Worm (Caenorhabditis elegans): ENCODE results near the gene C29H12.6.

Gene C29H12.6

ce11 chrII:6132595-6132994, 14.5 kb upstream of the C29H12.6 start, which contains the start of gene abts-3:
abts-3 (plus strand) TSS chrII:6132895.
- no peak for TF ChIP-seq peb-1 (tag; optimal IDR thresholded peaks at IDR 0.05)
- TF ChIP-seq Y55F3AM.14 (GFP tag; optimal IDR thresholded peaks at IDR 0.05) = no peak
- no peak for TF ChIP-seq ztf-11 (tag; optimal IDR thresholded peaks at IDR 0.05)
- TF ChIP-seq lin-11 (tag; optimal IDR thresholded peaks at IDR 0.05) = no peak
- TF ChIP-seq crh-2 (tag; optimal IDR thresholded peaks at IDR 0.05) = no peak
- no peak for TF ChIP-seq egl-27 (tag; optimal IDR thresholded peaks at IDR 0.05)
- TF ChIP-seq mdl-1 (tag; optimal IDR thresholded peaks at IDR 0.05) = no peak
- TF ChIP-seq sma-9 (GFP tag; optimal IDR thresholded peaks at IDR 0.05) = no peak
- no peak for TF ChIP-seq sma-9 (tag; optimal IDR thresholded peaks at IDR 0.05)
- TF ChIP-seq unc-39 (tag; optimal IDR thresholded peaks at IDR 0.05) = no peak
- TF ChIP-seq nhr-12 (tag; optimal IDR thresholded peaks at IDR 0.05) = no peak
- TF ChIP-seq R02D3.7 (tag; optimal IDR thresholded peaks at IDR 0.05) = no peak
- no peak for TF ChIP-seq lsy-2 (tag; optimal IDR thresholded peaks at IDR 0.05)
- no peak for TF ChIP-seq zag-1 (tag; optimal IDR thresholded peaks at IDR 0.05)
- TF ChIP-seq ZK546.5 (tag; optimal IDR thresholded peaks at IDR 0.05) = no peak
- no peak for TF ChIP-seq nhr-21 (tag; optimal IDR thresholded peaks at IDR 0.05)
- no peak for TF ChIP-seq nhr-6 (tag; optimal IDR thresholded peaks at IDR 0.05)
- TF ChIP-seq gmeb-1 (tag; optimal IDR thresholded peaks at IDR 0.05) = no peak

- TF ChIP-seq nhr-21 (tag; optimal IDR thresholded peaks at IDR 0.05) (no peak), elt-1 (tag; optimal IDR thresholded peaks at IDR 0.05) (no peak)
Measured at ce11 chrII:6125259-6125658, 7.2 kb upstream of the C29H12.6 start, which contains the start of gene rars-2. rars-2 (plus strand) TSS chrII:6125559.

ce11 chrII:6123513-6123912, 5.5 kb upstream of the C29H12.6 start, which contains the start of gene C29H12.2:
C29H12.2 (plus strand) TSS chrII:6123809.
- TF ChIP-seq C34F6.9 (tag; optimal IDR thresholded peaks at IDR 0.05) (peak; percentile 30), nhr-129 (tag; optimal IDR thresholded peaks at IDR 0.05) (peak; percentile 41), nhr-11 (tag; optimal IDR thresholded peaks at IDR 0.05) (no peak)

- TF ChIP-seq lsy-2 (tag; optimal IDR thresholded peaks at IDR 0.05) = peak in 1 of 2 experiments; percentile 18
- TF ChIP-seq unc-55 (GFP tag; optimal IDR thresholded peaks at IDR 0.05) = peak; percentile 54
- TF ChIP-seq crh-2 (tag; optimal IDR thresholded peaks at IDR 0.05) = no peak
- no peak for TF ChIP-seq lin-39 (tag; optimal IDR thresholded peaks at IDR 0.05)
- no peak for TF ChIP-seq ztf-11 (tag; optimal IDR thresholded peaks at IDR 0.05)
- no peak for TF ChIP-seq elt-1 (tag; optimal IDR thresholded peaks at IDR 0.05)
- peak; percentile 60 for TF ChIP-seq C34F6.9 (tag; optimal IDR thresholded peaks at IDR 0.05)
- no peak for TF ChIP-seq nhr-10 (tag; optimal IDR thresholded peaks at IDR 0.05)
- TF ChIP-seq nhr-237 (tag; optimal IDR thresholded peaks at IDR 0.05) = no peak
- peak; percentile 78 for TF ChIP-seq fos-1 (tag; optimal IDR thresholded peaks at IDR 0.05)
- TF ChIP-seq R02D3.7 (tag; optimal IDR thresholded peaks at IDR 0.05) = no peak
Measured at ce11 chrII:6122641-6123424, 4.8 kb upstream of the C29H12.6 start.

- no peak for TF ChIP-seq lin-13 (GFP tag; optimal IDR thresholded peaks at IDR 0.05)
- no peak for TF ChIP-seq nhr-77 (tag; optimal IDR thresholded peaks at IDR 0.05)
- TF ChIP-seq ztf-1 (GFP tag; conservative IDR thresholded peaks at IDR 0.05) = no peak
- no peak for TF ChIP-seq mdl-1 (tag; optimal IDR thresholded peaks at IDR 0.05)
- TF ChIP-seq F13H6.1 (tag; optimal IDR thresholded peaks at IDR 0.05) = no peak
- no peak for TF ChIP-seq unc-39 (tag; optimal IDR thresholded peaks at IDR 0.05)
- no peak for TF ChIP-seq aly-2 (tag; optimal IDR thresholded peaks at IDR 0.05)
- no peak for TF ChIP-seq mbf-1 (tag; optimal IDR thresholded peaks at IDR 0.05)
- TF ChIP-seq unc-62 (GFP tag; optimal IDR thresholded peaks at IDR 0.05) = no peak
- TF ChIP-seq skn-1 (tag; optimal IDR thresholded peaks at IDR 0.05) = no peak
- TF ChIP-seq peb-1 (tag; optimal IDR thresholded peaks at IDR 0.05) = no peak
- TF ChIP-seq nhr-12 (tag; optimal IDR thresholded peaks at IDR 0.05) = no peak
- TF ChIP-seq zag-1 (tag; optimal IDR thresholded peaks at IDR 0.05) = no peak
- no peak for TF ChIP-seq ama-1 (optimal IDR thresholded peaks at IDR 0.05)
- no peak for TF ChIP-seq elt-3 (tag; optimal IDR thresholded peaks at IDR 0.05)
- no peak for TF ChIP-seq gmeb-1 (tag; optimal IDR thresholded peaks at IDR 0.05)
- no peak for TF ChIP-seq snpc-4 (tag; optimal IDR thresholded peaks at IDR 0.05)
- TF ChIP-seq C34F6.9 (tag; optimal IDR thresholded peaks at IDR 0.05) = no peak
- TF ChIP-seq crh-2 (tag; optimal IDR thresholded peaks at IDR 0.05) = no peak
- no peak for TF ChIP-seq nhr-25 (tag; optimal IDR thresholded peaks at IDR 0.05)
Measured at ce11 chrII:6120548-6120947, 2.5 kb upstream of the C29H12.6 start.

Measured in whole organism, L2 larva.